Fruit fly (Drosophila melanogaster): Measurements from ENCODE around the gene CG12992.

- TF ChIP-seq psq (optimal IDR thresholded peaks at IDR 0.05) = no peak
- TF ChIP-seq CG8478 (optimal IDR thresholded peaks at IDR 0.05) = no peak
- no peak for TF ChIP-seq usp (GFP tag; optimal IDR thresholded peaks at IDR 0.05)
Observed at dm6 chrX:17582650-17583049, 6.0 kb upstream of the CG12992 start.

Measured in whole organism.